Worm (Caenorhabditis elegans): Measurements from ENCODE around the gene hlh-30.
A peak's percentile ranks its signal among the peaks of the same experiment; 100 is the strongest.

hlh-30 gene

ce11 chrIV:4030917-4031599, 3.7 kb downstream of the hlh-30 start:
- TF ChIP-seq fax-1 (tag; optimal IDR thresholded peaks at IDR 0.05) (no peak), che-1 (tag; optimal IDR thresholded peaks at IDR 0.05) (no peak), C38D4.7 (GFP tag; optimal IDR thresholded peaks at IDR 0.05) (no peak), ceh-30 (tag; optimal IDR thresholded peaks at IDR 0.05) (no peak), ama-1 (optimal IDR thresholded peaks at IDR 0.05) (no peak), rnt-1 (tag; optimal IDR thresholded peaks at IDR 0.05) (no peak), zip-5 (tag; optimal IDR thresholded peaks at IDR 0.05) (no peak)

- TF ChIP-seq gmeb-2 (tag; optimal IDR thresholded peaks at IDR 0.05): no peak
These were observed 5.5 kb downstream of the hlh-30 start for ce11 chrIV:4029288-4029687.

ce11 chrIV:4028177-4028576, 6.6 kb downstream of the hlh-30 start:
- TF ChIP-seq ama-1 (optimal IDR thresholded peaks at IDR 0.05): no peak
- peak; percentile 66 for TF ChIP-seq tbx-2 (tag; optimal IDR thresholded peaks at IDR 0.05)
- no peak for TF ChIP-seq mec-3 (tag; optimal IDR thresholded peaks at IDR 0.05; ENCODE audit: borderline replicate concordance)
- no peak for TF ChIP-seq K09A11.1 (tag; optimal IDR thresholded peaks at IDR 0.05; ENCODE audit: insufficient read depth)
- peak; percentile 25 for TF ChIP-seq C08G9.2 (tag; optimal IDR thresholded peaks at IDR 0.05)
- TF ChIP-seq C38D4.7 (GFP tag; optimal IDR thresholded peaks at IDR 0.05): no peak
- TF ChIP-seq nfya-1 (tag; optimal IDR thresholded peaks at IDR 0.05): peak; percentile 8
- no peak for TF ChIP-seq hlh-8 (tag; optimal IDR thresholded peaks at IDR 0.05)
- no peak for TF ChIP-seq pax-1 (tag; optimal IDR thresholded peaks at IDR 0.05)
- TF ChIP-seq fkh-10 (GFP tag; optimal IDR thresholded peaks at IDR 0.05): no peak
- no peak for TF ChIP-seq ceh-2 (tag; optimal IDR thresholded peaks at IDR 0.05)
- TF ChIP-seq pqm-1 (tag; optimal IDR thresholded peaks at IDR 0.05): no peak
- no peak for TF ChIP-seq nhr-11 (tag; optimal IDR thresholded peaks at IDR 0.05)
- TF ChIP-seq unc-55 (GFP tag; optimal IDR thresholded peaks at IDR 0.05): peak; percentile 69
- no peak for TF ChIP-seq odd-2 (tag; optimal IDR thresholded peaks at IDR 0.05)
- TF ChIP-seq ztf-16 (tag; optimal IDR thresholded peaks at IDR 0.05): no peak
- TF ChIP-seq zip-5 (tag; optimal IDR thresholded peaks at IDR 0.05): no peak
- no peak for TF ChIP-seq elt-2 (tag; optimal IDR thresholded peaks at IDR 0.05)
- no peak for TF ChIP-seq lim-6 (tag; optimal IDR thresholded peaks at IDR 0.05)
- TF ChIP-seq ceh-24 (tag; optimal IDR thresholded peaks at IDR 0.05): no peak
- no peak for TF ChIP-seq ceh-31 (tag; optimal IDR thresholded peaks at IDR 0.05)
- no peak for TF ChIP-seq unc-42 (tag; optimal IDR thresholded peaks at IDR 0.05)
- no peak for TF ChIP-seq madf-2 (tag; optimal IDR thresholded peaks at IDR 0.05)
- TF ChIP-seq ahr-1 (tag; optimal IDR thresholded peaks at IDR 0.05): no peak
- TF ChIP-seq npax-4 (tag; optimal IDR thresholded peaks at IDR 0.05): no peak
- no peak for TF ChIP-seq ceh-6 (GFP tag; optimal IDR thresholded peaks at IDR 0.05)
- no peak for TF ChIP-seq fkh-6 (tag; optimal IDR thresholded peaks at IDR 0.05)
- TF ChIP-seq T23F11.4 (GFP tag; optimal IDR thresholded peaks at IDR 0.05): no peak
- TF ChIP-seq ref-2 (tag; optimal IDR thresholded peaks at IDR 0.05): peak; percentile 18
- peak; percentile 33 for TF ChIP-seq dmd-4 (tag; optimal IDR thresholded peaks at IDR 0.05; ENCODE audit: borderline replicate concordance)
- no peak for TF ChIP-seq Y22D7AL.16 (tag; optimal IDR thresholded peaks at IDR 0.05)
- no peak for TF ChIP-seq hlh-13 (GFP tag; optimal IDR thresholded peaks at IDR 0.05)
- TF ChIP-seq che-1 (tag; optimal IDR thresholded peaks at IDR 0.05): no peak
- no peak for TF ChIP-seq ceh-14 (tag; optimal IDR thresholded peaks at IDR 0.05)
- no peak for TF ChIP-seq sox-2 (GFP tag; IDR thresholded peaks at IDR 0.05)
- peak; percentile 91 for TF ChIP-seq ceh-18 (tag; optimal IDR thresholded peaks at IDR 0.05)
- no peak for TF ChIP-seq pag-3 (tag; optimal IDR thresholded peaks at IDR 0.05; ENCODE audit: borderline replicate concordance)
- peak; percentile 50 for TF ChIP-seq syd-9 (tag; optimal IDR thresholded peaks at IDR 0.05)
- peak; percentile 37 for TF ChIP-seq sdc-2 (tag; optimal IDR thresholded peaks at IDR 0.05)
- TF ChIP-seq ceh-22 (tag; optimal IDR thresholded peaks at IDR 0.05): no peak
- no peak for TF ChIP-seq ceh-30 (tag; optimal IDR thresholded peaks at IDR 0.05)
- TF ChIP-seq ceh-9 (tag; optimal IDR thresholded peaks at IDR 0.05): no peak
- no peak for TF ChIP-seq hlh-30 (tag; optimal IDR thresholded peaks at IDR 0.05; ENCODE audit: insufficient read depth)
- TF ChIP-seq ceh-34 (tag; optimal IDR thresholded peaks at IDR 0.05): peak; percentile 43
- TF ChIP-seq K02D7.2 (tag; optimal IDR thresholded peaks at IDR 0.05): no peak
- TF ChIP-seq nhr-232 (tag; optimal IDR thresholded peaks at IDR 0.05): no peak
